Worm (Caenorhabditis elegans): Measurements from ENCODE around the gene F43C11.7.

Gene F43C11.7

ce11 chrII:2295817-2296315 lies 39.8 kb upstream of the F43C11.7 start, which contains the start of gene fbxc-25:
fbxc-25 (minus strand) TSS chrII:2296265.
- TF ChIP-seq nhr-11 (tag; optimal IDR thresholded peaks at IDR 0.05) (no peak), mdl-1 (tag; optimal IDR thresholded peaks at IDR 0.05) (no peak), R02D3.7 (tag; optimal IDR thresholded peaks at IDR 0.05) (no peak), pha-4 (tag; optimal IDR thresholded peaks at IDR 0.05) (no peak), ztf-11 (tag; optimal IDR thresholded peaks at IDR 0.05) (no peak)

- TF ChIP-seq tbx-2 (tag; optimal IDR thresholded peaks at IDR 0.05) (no peak), jun-1 (tag; optimal IDR thresholded peaks at IDR 0.05) (no peak), elt-3 (tag; optimal IDR thresholded peaks at IDR 0.05) (no peak), egl-5 (tag; optimal IDR thresholded peaks at IDR 0.05) (no peak), zag-1 (tag; optimal IDR thresholded peaks at IDR 0.05) (no peak)
Measured at ce11 chrII:2298742-2299141, 37.0 kb upstream of the F43C11.7 start, which contains the start of gene B0281.4. B0281.4 (minus strand) TSS chrII:2298842.

- TF ChIP-seq ama-1 (optimal IDR thresholded peaks at IDR 0.05): no peak
- no peak for TF ChIP-seq pqm-1 (tag; optimal IDR thresholded peaks at IDR 0.05)
- no peak for TF ChIP-seq nhr-25 (tag; optimal IDR thresholded peaks at IDR 0.05)
- no peak for TF ChIP-seq jun-1 (tag; optimal IDR thresholded peaks at IDR 0.05)
Measured at ce11 chrII:2300861-2301260, 34.8 kb upstream of the F43C11.7 start, which contains the start of gene B0281.5. B0281.5 (minus strand) TSS chrII:2300961.

- TF ChIP-seq unc-62 (GFP tag; optimal IDR thresholded peaks at IDR 0.05): no peak
- no peak for TF ChIP-seq unc-39 (tag; optimal IDR thresholded peaks at IDR 0.05)
- TF ChIP-seq nhr-43 (tag; optimal IDR thresholded peaks at IDR 0.05; ENCODE audit: poor library complexity, severe bottlenecking): no peak
- TF ChIP-seq eor-1 (tag; optimal IDR thresholded peaks at IDR 0.05): no peak
- TF ChIP-seq daf-12 (tag; optimal IDR thresholded peaks at IDR 0.05): no peak
- TF ChIP-seq mml-1 (tag; optimal IDR thresholded peaks at IDR 0.05): no peak
Measured at ce11 chrII:2302330-2302729, 33.4 kb upstream of the F43C11.7 start, which contains the start of gene B0281.6. B0281.6 (minus strand) TSS chrII:2302430.

- TF ChIP-seq R02D3.7 (tag; optimal IDR thresholded peaks at IDR 0.05) (no peak), ama-1 (optimal IDR thresholded peaks at IDR 0.05) (no peak), ZK546.5 (tag; optimal IDR thresholded peaks at IDR 0.05) (no peak)
Measured at ce11 chrII:2304575-2304974, 31.1 kb upstream of the F43C11.7 start.

ce11 chrII:2305507-2305906 lies 30.2 kb upstream of the F43C11.7 start:
- no peak for TF ChIP-seq ztf-4 (tag; optimal IDR thresholded peaks at IDR 0.05)
- peak; percentile 59 for TF ChIP-seq pqm-1 (tag; optimal IDR thresholded peaks at IDR 0.05)
- no peak for TF ChIP-seq fkh-10 (GFP tag; optimal IDR thresholded peaks at IDR 0.05)
- TF ChIP-seq elt-3 (tag; optimal IDR thresholded peaks at IDR 0.05): no peak
- TF ChIP-seq elt-2 (tag; optimal IDR thresholded peaks at IDR 0.05): peak; percentile 56
- TF ChIP-seq aly-2 (tag; optimal IDR thresholded peaks at IDR 0.05): no peak

- TF ChIP-seq nhr-11 (tag; optimal IDR thresholded peaks at IDR 0.05): no peak
- no peak for TF ChIP-seq aly-2 (tag; optimal IDR thresholded peaks at IDR 0.05)
- no peak for TF ChIP-seq pha-4 (tag; optimal IDR thresholded peaks at IDR 0.05)
- no peak for TF ChIP-seq ceh-82 (tag; optimal IDR thresholded peaks at IDR 0.05)
- TF ChIP-seq mml-1 (tag; optimal IDR thresholded peaks at IDR 0.05): no peak
- no peak for TF ChIP-seq lin-15B (tag; optimal IDR thresholded peaks at IDR 0.05)
- no peak for TF ChIP-seq R02D3.7 (tag; optimal IDR thresholded peaks at IDR 0.05)
- no peak for TF ChIP-seq fkh-10 (GFP tag; optimal IDR thresholded peaks at IDR 0.05)
- no peak for TF ChIP-seq ama-1 (optimal IDR thresholded peaks at IDR 0.05)
- TF ChIP-seq sea-2 (GFP tag; optimal IDR thresholded peaks at IDR 0.05): no peak
Measured at ce11 chrII:2306741-2307140, 29.0 kb upstream of the F43C11.7 start, which contains the start of gene B0281.3. B0281.3 (plus strand) TSS chrII:2307041.

ce11 chrII:2312747-2313146 lies 22.9 kb upstream of the F43C11.7 start, which contains the start of the genes trim-21 and B0281.1:
trim-21 (minus strand) TSS chrII:2312847.
B0281.1 (plus strand) TSS chrII:2313067.
- TF ChIP-seq nhr-67 (tag; optimal IDR thresholded peaks at IDR 0.05) (no peak), snpc-4 (tag; optimal IDR thresholded peaks at IDR 0.05) (no peak), jun-1 (tag; optimal IDR thresholded peaks at IDR 0.05) (no peak), nfya-1 (tag; optimal IDR thresholded peaks at IDR 0.05; ENCODE audit: insufficient read depth) (no peak), ceh-16 (tag; optimal IDR thresholded peaks at IDR 0.05) (no peak), nhr-237 (tag; optimal IDR thresholded peaks at IDR 0.05) (no peak), daf-12 (tag; optimal IDR thresholded peaks at IDR 0.05) (no peak), nhr-28 (tag; optimal IDR thresholded peaks at IDR 0.05) (no peak), egl-27 (tag; optimal IDR thresholded peaks at IDR 0.05) (no peak), lin-15B (tag; optimal IDR thresholded peaks at IDR 0.05) (no peak), pqm-1 (tag; optimal IDR thresholded peaks at IDR 0.05) (no peak), ztf-11 (tag; optimal IDR thresholded peaks at IDR 0.05) (no peak), nhr-25 (tag; optimal IDR thresholded peaks at IDR 0.05) (no peak), mdl-1 (tag; optimal IDR thresholded peaks at IDR 0.05) (no peak), elt-1 (tag; optimal IDR thresholded peaks at IDR 0.05) (no peak), elt-2 (tag; optimal IDR thresholded peaks at IDR 0.05) (no peak), R02D3.7 (tag; optimal IDR thresholded peaks at IDR 0.05) (no peak), ceh-9 (tag; optimal IDR thresholded peaks at IDR 0.05) (no peak), fkh-10 (GFP tag; optimal IDR thresholded peaks at IDR 0.05) (no peak)

All from whole organism, L3 larva.